Fruit fly (Drosophila melanogaster): ENCODE data around the gene CG2126.

CG2126 gene

DNA sequence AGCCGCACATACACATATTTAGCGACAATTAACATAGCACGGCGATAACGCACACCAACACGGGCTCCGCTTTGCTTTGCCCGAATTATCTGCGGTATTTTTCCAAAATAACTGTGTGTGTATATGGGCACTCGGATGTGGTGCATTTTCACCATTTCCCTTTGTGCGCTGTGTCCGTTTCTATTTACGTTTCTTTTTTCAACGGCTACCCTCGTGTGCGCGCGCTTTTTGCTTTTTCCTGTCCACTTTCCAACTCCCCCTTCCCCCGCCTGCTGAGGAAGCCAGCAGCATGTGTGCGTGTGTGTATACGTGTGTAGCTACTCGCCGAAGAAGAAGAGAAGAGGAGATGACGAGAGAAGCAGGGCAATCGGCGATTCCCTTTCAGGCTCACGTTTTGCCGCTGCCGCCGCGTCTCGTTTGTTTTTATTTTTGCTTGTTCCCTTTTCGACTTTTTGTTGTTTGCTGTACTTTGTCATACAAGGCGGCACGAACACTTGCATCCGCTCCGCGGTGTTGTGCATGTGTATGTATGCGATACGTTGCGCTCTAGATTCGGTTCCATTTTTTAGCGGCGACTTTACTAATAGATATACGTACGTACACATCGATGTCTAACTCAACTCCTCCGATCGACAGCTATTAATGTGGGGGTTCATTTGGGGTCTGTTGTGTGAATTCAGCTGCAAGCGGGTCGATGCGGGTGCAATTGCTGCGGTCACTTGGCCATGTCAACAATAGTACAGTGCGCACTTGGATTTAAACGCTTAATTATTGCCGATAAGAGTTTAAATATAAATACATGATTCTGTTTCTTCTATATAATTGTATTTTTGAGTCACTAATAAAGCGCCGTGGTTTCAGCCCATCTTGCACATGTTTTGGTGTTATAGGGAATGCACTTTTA lies 28.1 kb downstream of the CG2126 start:
- TF ChIP-seq CG8478 (optimal IDR thresholded peaks at IDR 0.05): peak; percentile 68
- no peak for TF ChIP-seq usp (GFP tag; optimal IDR thresholded peaks at IDR 0.05)
- TF ChIP-seq Dll (optimal IDR thresholded peaks at IDR 0.05): no peak
- TF ChIP-seq EcR (GFP tag; optimal IDR thresholded peaks at IDR 0.05): no peak
- TF ChIP-seq pan (optimal IDR thresholded peaks at IDR 0.05): no peak
- peak; percentile 60 for TF ChIP-seq psq (optimal IDR thresholded peaks at IDR 0.05)

DNA sequence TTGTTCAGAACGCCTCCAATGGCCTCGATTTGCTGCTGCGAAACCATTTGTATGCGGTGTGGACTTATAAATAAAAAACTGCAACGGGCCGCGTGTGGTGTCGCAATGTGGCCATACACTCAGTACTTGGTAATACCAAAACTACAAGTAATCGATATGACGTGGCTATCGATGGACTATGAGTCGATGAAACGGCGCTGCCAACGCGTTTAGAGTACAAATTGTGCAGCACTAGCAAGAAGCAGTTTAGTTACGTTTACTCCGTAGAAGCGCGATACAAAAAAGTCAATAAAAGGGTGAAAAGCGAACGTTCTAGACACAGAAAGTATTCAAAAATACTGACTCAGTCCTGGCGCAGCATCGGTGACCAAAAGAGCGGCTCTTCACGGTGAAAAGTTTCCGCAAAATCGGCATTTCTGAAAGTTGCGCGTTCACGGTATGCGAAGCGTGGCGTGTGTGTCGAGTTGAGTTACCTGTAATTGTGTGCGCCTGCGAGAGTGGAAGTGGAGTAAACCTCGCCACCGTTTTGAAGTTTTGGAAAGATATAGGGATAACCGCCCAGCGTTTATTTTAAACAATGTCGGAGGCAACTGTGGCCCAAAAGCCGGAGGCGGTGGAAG lies 28.9 kb downstream of the CG2126 start, which contains the start of the genes nero and CG1910:
TSS of gene nero (minus strand) at position 130 of the 620 bp plus-strand sequence.
TSS of gene CG1910 (plus strand) at position 215 of the 620 bp plus-strand sequence.
- TF ChIP-seq CG8478 (optimal IDR thresholded peaks at IDR 0.05) (no peak), pan (optimal IDR thresholded peaks at IDR 0.05) (no peak), EcR (GFP tag; optimal IDR thresholded peaks at IDR 0.05) (no peak), Dll (optimal IDR thresholded peaks at IDR 0.05) (no peak), psq (optimal IDR thresholded peaks at IDR 0.05) (no peak)

DNA sequence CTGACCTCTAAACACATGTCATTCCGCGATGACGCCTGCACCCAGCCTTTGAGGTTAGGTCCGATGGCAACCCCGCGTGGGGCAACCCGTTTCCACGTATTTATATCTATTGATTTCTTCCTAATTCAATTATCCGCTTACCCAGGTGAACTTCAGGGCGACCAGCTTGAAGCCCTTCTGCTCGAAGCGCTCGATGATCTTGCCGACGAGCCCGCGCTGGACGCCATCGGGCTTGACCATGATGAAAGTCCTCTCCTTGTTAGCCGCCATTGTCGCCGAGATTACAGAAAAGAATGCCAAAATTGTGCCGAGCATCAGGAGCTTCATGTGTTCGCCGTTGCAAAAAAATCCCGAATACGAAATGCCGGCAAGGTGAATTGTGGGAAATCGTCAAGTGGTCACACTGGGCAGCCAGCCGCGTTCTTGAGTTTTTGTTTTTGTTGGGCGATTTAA lies 30.8 kb downstream of the CG2126 start, which contains the start of gene awd:
TSS of gene awd (minus strand) at position 449 of the 453 bp plus-strand sequence.
- TF ChIP-seq Dll (optimal IDR thresholded peaks at IDR 0.05) (no peak), pan (optimal IDR thresholded peaks at IDR 0.05) (no peak), psq (optimal IDR thresholded peaks at IDR 0.05) (no peak), EcR (GFP tag; optimal IDR thresholded peaks at IDR 0.05) (no peak), CG8478 (optimal IDR thresholded peaks at IDR 0.05) (no peak)

DNA sequence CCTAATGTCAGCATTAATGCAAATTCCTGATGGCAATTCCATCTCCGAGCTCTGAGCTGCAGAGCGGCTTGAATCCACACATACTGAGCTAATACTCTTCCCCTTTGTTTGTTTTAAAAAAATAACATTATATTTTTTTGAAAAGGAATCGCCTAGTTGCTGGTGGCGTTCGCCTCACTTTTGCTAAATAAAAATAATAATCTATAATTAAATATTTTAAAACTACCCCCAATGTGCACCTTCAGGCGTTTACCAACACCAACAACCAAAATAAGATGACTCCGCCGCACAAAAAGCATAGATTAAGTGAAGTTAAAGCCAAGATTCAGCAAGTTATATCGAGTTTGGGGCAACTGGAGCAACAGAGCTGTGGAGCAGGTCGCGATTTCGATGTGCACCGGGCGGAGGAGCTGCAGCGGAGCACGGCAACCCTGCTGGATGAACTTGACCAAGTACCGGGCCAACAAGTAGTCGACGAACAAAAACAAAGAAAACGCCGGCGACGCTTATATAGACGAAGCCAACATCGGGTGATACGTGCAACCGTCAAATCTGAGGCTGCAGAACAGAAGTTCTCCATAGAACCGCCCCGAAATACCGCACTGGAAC lies 32.3 kb downstream of the CG2126 start, which contains the start of gene CG1896:
TSS of gene CG1896 (plus strand) at position 239 of the 609 bp plus-strand sequence.
- TF ChIP-seq EcR (GFP tag; optimal IDR thresholded peaks at IDR 0.05) (no peak), CG8478 (optimal IDR thresholded peaks at IDR 0.05) (no peak), usp (GFP tag; optimal IDR thresholded peaks at IDR 0.05) (no peak), Dll (optimal IDR thresholded peaks at IDR 0.05) (no peak), pan (optimal IDR thresholded peaks at IDR 0.05) (no peak), psq (optimal IDR thresholded peaks at IDR 0.05) (no peak)

DNA sequence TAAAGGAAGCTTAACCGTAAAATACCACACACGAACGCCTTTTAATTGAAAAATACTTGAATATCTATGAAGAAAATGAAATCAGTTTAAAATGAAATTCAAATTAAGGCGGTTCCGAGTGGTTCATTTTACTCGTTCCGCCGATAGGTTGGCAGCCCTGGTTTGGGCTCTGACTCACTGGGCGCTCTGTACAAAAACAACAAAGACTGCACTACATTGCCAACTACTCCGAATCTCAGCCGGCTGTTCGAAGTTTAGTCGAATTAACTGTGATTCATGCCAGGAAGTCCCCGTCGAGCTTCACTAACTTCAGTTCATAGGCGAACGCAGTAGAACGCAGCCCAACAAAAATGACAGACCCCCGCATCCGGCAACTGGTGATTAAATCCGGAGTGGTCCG lies 33.2 kb downstream of the CG2126 start, which contains the start of gene Tbca:
TSS of gene Tbca (plus strand) at position 212 of the 400 bp plus-strand sequence.
- TF ChIP-seq pan (optimal IDR thresholded peaks at IDR 0.05) (no peak), psq (optimal IDR thresholded peaks at IDR 0.05) (no peak), Dll (optimal IDR thresholded peaks at IDR 0.05) (no peak), EcR (GFP tag; optimal IDR thresholded peaks at IDR 0.05) (no peak), usp (GFP tag; optimal IDR thresholded peaks at IDR 0.05) (no peak), CG8478 (optimal IDR thresholded peaks at IDR 0.05) (no peak)

DNA sequence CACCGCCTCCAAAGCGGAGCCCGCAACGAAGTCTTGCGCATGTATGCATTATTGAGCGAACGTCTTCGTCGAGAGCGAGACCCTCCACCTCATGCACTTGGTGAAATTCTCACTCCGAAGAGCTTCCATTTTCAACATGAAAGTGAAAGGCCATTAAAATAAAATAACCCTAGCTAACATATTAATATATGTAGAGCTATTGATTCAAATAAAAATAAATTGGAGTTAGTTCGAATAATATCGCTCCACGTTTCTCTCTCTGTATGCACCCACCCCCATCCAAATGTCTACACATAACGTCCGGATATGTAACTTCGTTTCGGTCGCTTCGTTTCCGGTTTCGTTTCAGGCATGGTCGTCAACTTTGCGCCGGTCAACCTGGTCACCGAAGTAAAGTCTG lies 35.2 kb downstream of the CG2126 start:
- TF ChIP-seq CG8478 (optimal IDR thresholded peaks at IDR 0.05): no peak
- no peak for TF ChIP-seq psq (optimal IDR thresholded peaks at IDR 0.05)
- no peak for TF ChIP-seq EcR (GFP tag; optimal IDR thresholded peaks at IDR 0.05)
- no peak for TF ChIP-seq Dll (optimal IDR thresholded peaks at IDR 0.05)
- no peak for TF ChIP-seq pan (optimal IDR thresholded peaks at IDR 0.05)
- TF ChIP-seq usp (GFP tag; optimal IDR thresholded peaks at IDR 0.05): no peak

DNA sequence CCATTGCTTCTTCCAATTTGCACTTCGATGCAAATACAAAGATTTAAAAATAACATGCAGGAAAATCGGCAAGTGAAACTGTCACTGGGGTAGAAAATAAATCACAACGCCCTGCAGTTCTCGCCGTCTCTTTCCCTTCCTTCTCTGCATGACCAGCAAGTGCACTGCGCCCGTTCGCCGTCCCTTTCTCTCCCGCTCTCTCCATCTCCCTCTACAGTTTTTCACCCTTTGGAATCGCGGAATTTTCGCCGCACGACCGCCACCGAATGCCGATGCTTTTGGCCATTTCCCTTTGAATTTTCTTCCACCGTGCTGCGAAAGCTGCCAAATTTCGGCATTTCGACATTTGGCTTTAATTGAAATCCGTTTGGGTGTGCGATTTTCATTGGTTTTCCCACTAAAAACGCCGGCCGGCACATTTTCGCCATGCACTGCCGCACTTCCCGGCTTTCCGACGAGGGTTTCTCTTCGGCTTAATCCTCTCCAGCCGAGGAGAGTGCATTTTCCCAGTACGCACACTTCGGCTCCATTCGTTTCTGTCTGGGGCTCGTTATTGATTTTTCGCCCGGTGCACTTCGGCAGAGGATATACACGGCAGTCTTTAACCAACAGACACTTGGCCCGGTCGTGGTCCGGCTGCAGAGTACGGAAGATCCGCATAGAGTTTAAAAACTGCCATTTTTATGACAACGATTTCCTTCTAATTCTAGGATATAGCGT lies 37.2 kb downstream of the CG2126 start:
- TF ChIP-seq CG8478 (optimal IDR thresholded peaks at IDR 0.05) (no peak), Dll (optimal IDR thresholded peaks at IDR 0.05) (no peak), EcR (GFP tag; optimal IDR thresholded peaks at IDR 0.05) (no peak), psq (optimal IDR thresholded peaks at IDR 0.05) (no peak), usp (GFP tag; optimal IDR thresholded peaks at IDR 0.05) (no peak), pan (optimal IDR thresholded peaks at IDR 0.05) (no peak)

DNA sequence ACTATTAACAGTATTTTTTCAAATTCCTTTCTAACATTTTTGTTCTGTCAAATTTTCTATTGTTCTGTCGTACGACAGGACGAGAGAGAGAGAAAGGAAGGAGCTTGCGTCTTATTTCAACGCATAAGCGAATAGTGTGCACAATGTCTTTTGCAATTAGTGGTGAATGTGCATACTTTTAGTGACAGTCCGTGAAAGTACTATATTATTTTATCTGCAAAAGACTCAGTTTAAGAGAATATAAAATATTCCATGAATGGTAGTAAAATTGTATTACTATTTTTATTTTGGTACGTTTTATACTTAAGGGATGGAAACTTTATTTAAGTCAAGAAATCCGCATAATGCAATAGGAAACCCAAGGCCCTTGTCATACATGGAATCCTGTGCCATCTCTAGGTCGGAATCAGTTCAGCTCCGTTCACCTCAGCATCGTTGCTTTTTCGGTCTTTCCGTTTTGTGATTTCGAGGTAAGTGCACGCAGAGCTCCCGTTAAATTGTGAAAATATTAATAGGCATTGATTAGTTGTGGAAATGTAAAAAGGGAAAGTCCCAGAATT lies 38.3 kb downstream of the CG2126 start, which contains the start of gene eEF1alpha2:
TSS of gene eEF1alpha2 (plus strand) at position 409 of the 560 bp plus-strand sequence.
- TF ChIP-seq CG8478 (optimal IDR thresholded peaks at IDR 0.05) (no peak), EcR (GFP tag; optimal IDR thresholded peaks at IDR 0.05) (no peak), Dll (optimal IDR thresholded peaks at IDR 0.05) (no peak), psq (optimal IDR thresholded peaks at IDR 0.05) (no peak), usp (GFP tag; optimal IDR thresholded peaks at IDR 0.05) (no peak)

DNA sequence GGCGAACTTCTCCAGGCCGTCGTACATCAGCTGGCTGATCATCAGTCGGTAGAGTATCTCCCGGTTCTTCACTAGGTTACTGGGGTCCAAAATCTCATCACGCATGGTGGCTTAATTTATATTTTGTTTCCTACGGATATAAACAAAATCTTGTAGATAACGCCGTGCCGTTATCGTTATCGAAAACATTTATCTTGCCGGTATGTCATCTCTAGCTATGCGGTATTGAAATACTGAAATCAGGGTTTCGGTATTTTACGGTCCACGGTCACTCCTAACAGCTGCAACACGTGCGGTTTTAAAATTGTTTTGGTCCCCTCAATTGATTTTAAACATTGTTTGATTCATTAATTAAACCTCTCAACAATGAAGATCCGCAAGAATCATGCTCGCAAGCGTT lies 39.7 kb downstream of the CG2126 start, which contains the start of the genes CstF50 and CG11563:
TSS of gene CstF50 (minus strand) at position 188 of the 400 bp plus-strand sequence.
TSS of gene CG11563 (plus strand) at position 260 of the 400 bp plus-strand sequence.
- TF ChIP-seq EcR (GFP tag; optimal IDR thresholded peaks at IDR 0.05) (no peak), pan (optimal IDR thresholded peaks at IDR 0.05) (no peak), Dll (optimal IDR thresholded peaks at IDR 0.05) (no peak), psq (optimal IDR thresholded peaks at IDR 0.05) (no peak), CG8478 (optimal IDR thresholded peaks at IDR 0.05) (no peak), usp (GFP tag; optimal IDR thresholded peaks at IDR 0.05) (no peak)

DNA sequence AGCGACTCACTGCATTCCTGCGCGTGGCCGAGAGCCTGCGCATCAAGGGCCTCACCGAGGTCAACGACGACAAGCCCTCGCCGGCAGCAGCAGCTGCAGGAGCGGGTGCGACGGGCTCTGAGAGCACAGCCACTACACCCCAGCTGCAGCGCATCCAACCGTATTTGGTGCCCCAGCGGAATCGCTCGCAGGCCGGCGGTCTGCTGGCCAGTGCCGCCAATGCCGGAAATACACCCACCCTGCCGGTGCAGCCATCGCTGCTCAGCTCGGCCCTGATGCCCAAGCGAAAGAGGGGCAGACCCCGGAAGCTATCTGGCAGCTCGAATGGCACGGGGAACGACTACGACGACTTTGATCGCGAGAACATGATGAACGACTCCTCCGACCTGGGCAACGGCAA lies 48.7 kb downstream of the CG2126 start:
- no peak for TF ChIP-seq pan (optimal IDR thresholded peaks at IDR 0.05)
- TF ChIP-seq CG8478 (optimal IDR thresholded peaks at IDR 0.05): no peak
- TF ChIP-seq Dll (optimal IDR thresholded peaks at IDR 0.05): no peak
- no peak for TF ChIP-seq usp (GFP tag; optimal IDR thresholded peaks at IDR 0.05)
